Worm (Caenorhabditis elegans): Measurements from ENCODE around the gene C01G5.3.
A peak's percentile ranks its signal among the peaks of the same experiment; 100 is the strongest.

- peak; percentile 67 for TF ChIP-seq nhr-28 (tag; optimal IDR thresholded peaks at IDR 0.05)
- no peak for TF ChIP-seq ztf-7 (tag; optimal IDR thresholded peaks at IDR 0.05)
- no peak for TF ChIP-seq pha-4 (GFP tag; IDR thresholded peaks at IDR 0.05)
- peak; percentile 32 for TF ChIP-seq pha-4 (tag; optimal IDR thresholded peaks at IDR 0.05)
- no peak for TF ChIP-seq snpc-4 (tag; optimal IDR thresholded peaks at IDR 0.05)
- no peak for TF ChIP-seq ceh-20 (GFP tag; IDR thresholded peaks at IDR 0.05)
- TF ChIP-seq skn-1 (tag; optimal IDR thresholded peaks at IDR 0.05): no peak
- peak in 1 of 2 experiments; percentile 36 for TF ChIP-seq mdl-1 (tag; optimal IDR thresholded peaks at IDR 0.05)
- no peak for TF ChIP-seq ama-1 (optimal IDR thresholded peaks at IDR 0.05)
- TF ChIP-seq hmg-1.1 (GFP tag; IDR thresholded peaks at IDR 0.05): peak; percentile 45
- no peak for TF ChIP-seq fkh-10 (GFP tag; optimal IDR thresholded peaks at IDR 0.05)
- TF ChIP-seq nhr-11 (tag; optimal IDR thresholded peaks at IDR 0.05): no peak
- TF ChIP-seq nhr-48 (tag; optimal IDR thresholded peaks at IDR 0.05): no peak
These were observed 40.7 kb downstream of the C01G5.3 start for ce11 chrIV:6576728-6577101.

All from whole organism, L4 larva.